Fruit fly (Drosophila melanogaster): ENCODE results near the gene CG14130.

The CG14130 gene

DNA sequence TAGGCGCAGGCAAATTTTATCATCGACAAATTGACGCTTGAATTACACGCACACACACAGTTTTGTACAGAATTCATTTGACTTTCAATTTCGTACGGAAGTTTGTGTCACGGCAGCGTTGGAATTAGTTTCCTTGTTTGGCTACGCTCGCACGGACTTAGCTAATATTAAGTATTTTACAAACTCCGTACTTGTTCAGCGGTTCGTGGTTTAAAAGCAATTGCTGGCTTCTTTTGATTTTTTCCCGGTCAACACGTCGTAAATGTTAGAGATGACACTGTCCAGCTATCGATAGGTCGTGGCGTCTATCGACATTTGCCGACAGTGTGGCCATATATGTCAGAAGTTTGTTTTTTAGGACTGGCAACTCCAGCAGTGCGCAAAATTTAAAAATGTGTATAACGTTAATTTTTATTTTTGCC lies 18.1 kb downstream of the CG14130 start, which contains the start of gene CycA (continued):
- TF ChIP-seq HmgZ (tag; optimal IDR thresholded peaks at IDR 0.05) (peak; percentile 40), crol (GFP tag; IDR thresholded peaks at IDR 0.05) (no peak), Xbp1 (GFP tag; optimal IDR thresholded peaks at IDR 0.05) (peak; percentile 15), Dll (GFP tag; IDR thresholded peaks at IDR 0.05; ENCODE audit: partially characterized antibody) (peak; percentile 86), Bgb (GFP tag; IDR thresholded peaks at IDR 0.05; ENCODE audit: partially characterized antibody) (peak; percentile 92), CG17568 (GFP tag; optimal IDR thresholded peaks at IDR 0.05) (peak; percentile 33), Lpt (GFP tag; optimal IDR thresholded peaks at IDR 0.05) (no peak), CG2712 (tag; optimal IDR thresholded peaks at IDR 0.05) (peak; percentile 41), CG12155 (GFP tag; optimal IDR thresholded peaks at IDR 0.05) (peak; percentile 15), fd64A (GFP tag; optimal IDR thresholded peaks at IDR 0.05) (no peak), CG1233 (GFP tag; optimal IDR thresholded peaks at IDR 0.05) (no peak), CG6272 (GFP tag; IDR thresholded peaks at IDR 0.05) (no peak), dpn (GFP tag; optimal IDR thresholded peaks at IDR 0.05) (peak in 1 of 2 experiments; percentile 0), Mes4 (GFP tag; optimal IDR thresholded peaks at IDR 0.05) (no peak), tio (GFP tag; optimal IDR thresholded peaks at IDR 0.05) (no peak), CG11723 (GFP tag; optimal IDR thresholded peaks at IDR 0.05) (no peak), yki (optimal IDR thresholded peaks at IDR 0.05) (no peak), CG9609 (GFP tag; optimal IDR thresholded peaks at IDR 0.05) (no peak), Pdp1 (GFP tag; optimal IDR thresholded peaks at IDR 0.05) (no peak), CG4360 (GFP tag; IDR thresholded peaks at IDR 0.05) (no peak), inv (GFP tag; IDR thresholded peaks at IDR 0.05; ENCODE audit: partially characterized antibody) (peak; percentile 78), CG3838 (GFP tag; optimal IDR thresholded peaks at IDR 0.05) (no peak), Asciz (GFP tag; optimal IDR thresholded peaks at IDR 0.05) (no peak), CG17802 (tag; optimal IDR thresholded peaks at IDR 0.05) (no peak), grau (tag; optimal IDR thresholded peaks at IDR 0.05) (no peak), CG32532 (GFP tag; IDR thresholded peaks at IDR 0.05) (no peak), lbe (GFP tag; optimal IDR thresholded peaks at IDR 0.05) (peak; percentile 8), Dek (tag; optimal IDR thresholded peaks at IDR 0.05) (no peak), en (GFP tag; optimal IDR thresholded peaks at IDR 0.05) (no peak), Hr78 (GFP tag; optimal IDR thresholded peaks at IDR 0.05) (no peak), jumu (GFP tag; optimal IDR thresholded peaks at IDR 0.05) (no peak), unpg (GFP tag; optimal IDR thresholded peaks at IDR 0.05) (no peak), CG13296 (GFP tag; optimal IDR thresholded peaks at IDR 0.05) (no peak), sug (tag; optimal IDR thresholded peaks at IDR 0.05) (no peak), Doc2 (GFP tag; IDR thresholded peaks at IDR 0.05) (no peak), CG10462 (GFP tag; optimal IDR thresholded peaks at IDR 0.05) (no peak), sna (GFP tag; IDR thresholded peaks at IDR 0.05; ENCODE audit: partially characterized antibody) (peak; percentile 77), gsb (GFP tag; IDR thresholded peaks at IDR 0.05) (no peak), CG17328 (GFP tag; IDR thresholded peaks at IDR 0.05) (no peak), run (tag; optimal IDR thresholded peaks at IDR 0.05) (no peak), CG12769 (tag; optimal IDR thresholded peaks at IDR 0.05) (no peak), CG11085 (GFP tag; IDR thresholded peaks at IDR 0.05) (no peak), Dbx (GFP tag; IDR thresholded peaks at IDR 0.05) (no peak), ara (GFP tag; IDR thresholded peaks at IDR 0.05) (no peak), Sin3A (optimal IDR thresholded peaks at IDR 0.05) (peak; percentile 56), CG10147 (GFP tag; optimal IDR thresholded peaks at IDR 0.05) (no peak), CG9876 (GFP tag; optimal IDR thresholded peaks at IDR 0.05) (no peak), ken (GFP tag; IDR thresholded peaks at IDR 0.05) (peak; percentile 44; the same call in 1 of the 3 replicates), CG12659 (GFP tag; optimal IDR thresholded peaks at IDR 0.05) (peak; percentile 52), otp (GFP tag; IDR thresholded peaks at IDR 0.05) (no peak), CG17359 (tag; optimal IDR thresholded peaks at IDR 0.05) (no peak), CG42726 (GFP tag; IDR thresholded peaks at IDR 0.05; ENCODE audit: partially characterized antibody) (peak; percentile 91)

All from whole organism, embryonic.